Worm (Caenorhabditis elegans) whole organism, L3 larva: ENCODE results near the gene btb-2.

Source experiments
- ZK546.5 ChIP-seq: sonication (generic microtip); optimal IDR thresholded peaks from 2 replicates; lab custom pipeline; 2017; ENCODE audit warnings: missing biosample characterization, missing genetic modification characterization
- aly-2 ChIP-seq: fragments of 150-350 bp; optimal IDR thresholded peaks from 2 replicates; lab custom pipeline; 2014; ENCODE audit warnings: missing biosample characterization, missing genetic modification characterization
- ama-1 ChIP-seq: fragments of 150-350 bp; optimal IDR thresholded peaks from 2 replicates; lab custom pipeline; 2018
- ceh-16 ChIP-seq: sonication (generic microtip); optimal IDR thresholded peaks from 2 replicates; lab custom pipeline; 2017; ENCODE audit warnings: missing biosample characterization, missing genetic modification characterization
- ceh-28 ChIP-seq: fragments of 150-350 bp; optimal IDR thresholded peaks from 2 replicates; lab custom pipeline; 2014; ENCODE audit warnings: missing biosample characterization, missing genetic modification reagents, missing genetic modification characterization
- ceh-82 ChIP-seq: fragments of 150-350 bp; optimal IDR thresholded peaks from 2 replicates; lab custom pipeline; 2014; ENCODE audit warnings: missing biosample characterization, missing genetic modification characterization
- ceh-9 ChIP-seq: sonication (generic microtip); optimal IDR thresholded peaks from 2 replicates; lab custom pipeline; 2018; ENCODE audit warnings: missing biosample characterization, missing genetic modification characterization
- daf-12 ChIP-seq: fragments of 150-350 bp; optimal IDR thresholded peaks from 2 replicates; lab custom pipeline; 2014; ENCODE audit warnings: missing biosample characterization, missing genetic modification reagents, missing genetic modification characterization
- egl-27 ChIP-seq: sonication (generic microtip); optimal IDR thresholded peaks from 4 replicates; lab custom pipeline; 2017; ENCODE audit warnings: missing biosample characterization, missing genetic modification reagents, missing genetic modification characterization
- egl-5 ChIP-seq: fragments of 150-350 bp; optimal IDR thresholded peaks from 2 replicates; lab custom pipeline; 2017; ENCODE audit warnings: missing biosample characterization, missing genetic modification reagents, missing genetic modification characterization, inconsistent platforms
- elt-1 ChIP-seq: fragments of 150-350 bp; optimal IDR thresholded peaks from 2 replicates; lab custom pipeline; 2014; ENCODE audit warnings: missing biosample characterization, missing genetic modification characterization
- elt-3 ChIP-seq, 3 experiments: fragments of 150-350 bp in 1 of 3; sonication (generic microtip) in 2 of 3; optimal IDR thresholded peaks; 2 replicates in 2 of 3; 4 replicates in 1 of 3; lab custom pipeline; 2014 to 2017; ENCODE audit warnings: missing biosample characterization in 3 of 3, missing genetic modification characterization in 3 of 3
- eor-1 ChIP-seq, 2 experiments: fragments of 150-350 bp; optimal IDR thresholded peaks; 2 replicates each; lab custom pipeline; 2014 to 2018; ENCODE audit warnings: missing biosample characterization in 2 of 2, missing genetic modification characterization in 2 of 2
- fkh-10 ChIP-seq: sonication (generic microtip); optimal IDR thresholded peaks from 2 replicates; lab custom pipeline; 2017; ENCODE audit warnings: missing biosample characterization, missing genetic modification reagents, missing genetic modification characterization
- fkh-2 ChIP-seq: fragments of 150-350 bp; optimal IDR thresholded peaks from 2 replicates; lab custom pipeline; 2014; ENCODE audit warnings: missing biosample characterization, missing genetic modification reagents, missing genetic modification characterization
- fos-1 ChIP-seq: fragments of 150-350 bp; optimal IDR thresholded peaks from 2 replicates; lab custom pipeline; 2014; ENCODE audit warnings: missing biosample characterization, missing genetic modification characterization
- hmg-11 ChIP-seq: sonication (generic microtip); optimal IDR thresholded peaks from 2 replicates; lab custom pipeline; 2016; ENCODE audit warnings: missing genetic modification characterization, missing compliant biosample characterization
- jun-1 ChIP-seq: fragments of 150-350 bp; optimal IDR thresholded peaks from 2 replicates; lab custom pipeline; 2014; ENCODE audit warnings: missing biosample characterization, missing genetic modification reagents, missing genetic modification characterization
- lin-15B ChIP-seq: fragments of 150-350 bp; optimal IDR thresholded peaks from 2 replicates; lab custom pipeline; 2014; ENCODE audit warnings: missing biosample characterization, missing genetic modification characterization
- lsy-12 ChIP-seq: sonication (generic microtip); optimal IDR thresholded peaks from 2 replicates; lab custom pipeline; 2016; ENCODE audit warnings: mild to moderate bottlenecking, missing genetic modification characterization, missing compliant biosample characterization
- mdl-1 ChIP-seq: fragments of 150-350 bp; optimal IDR thresholded peaks from 2 replicates; lab custom pipeline; 2014; ENCODE audit warnings: missing biosample characterization, missing genetic modification characterization
- mml-1 ChIP-seq: fragments of 150-350 bp; sonication (generic microtip); optimal IDR thresholded peaks from 3 replicates; lab custom pipeline; 2014; ENCODE audit warnings: missing biosample characterization, missing genetic modification characterization
- nfya-1 ChIP-seq: sonication (generic microtip); optimal IDR thresholded peaks from 2 replicates; lab custom pipeline; 2017; ENCODE audit warnings: missing genetic modification characterization, mild to moderate bottlenecking, missing compliant biosample characterization, antibody characterized with exemption, moderate library complexity; ENCODE audit not compliant: insufficient read depth
- nhr-11 ChIP-seq: fragments of 150-350 bp; optimal IDR thresholded peaks from 2 replicates; lab custom pipeline; 2014; ENCODE audit warnings: missing biosample characterization, missing genetic modification characterization
- nhr-12 ChIP-seq: fragments of 150-350 bp; optimal IDR thresholded peaks from 2 replicates; lab custom pipeline; 2014; ENCODE audit warnings: missing biosample characterization, missing genetic modification characterization
- nhr-23 ChIP-seq: fragments of 150-350 bp; optimal IDR thresholded peaks from 2 replicates; lab custom pipeline; 2014; ENCODE audit warnings: missing biosample characterization, missing genetic modification reagents, missing genetic modification characterization
- nhr-237 ChIP-seq: fragments of 150-350 bp; optimal IDR thresholded peaks from 2 replicates; lab custom pipeline; 2014; ENCODE audit warnings: missing biosample characterization, missing genetic modification characterization
- nhr-25 ChIP-seq: sonication (generic microtip); optimal IDR thresholded peaks from 2 replicates; lab custom pipeline; 2017; ENCODE audit warnings: missing biosample characterization, missing genetic modification characterization
- nhr-43 ChIP-seq: sonication (generic microtip); optimal IDR thresholded peaks from 2 replicates; lab custom pipeline; 2016; ENCODE audit warnings: mild to moderate bottlenecking, missing genetic modification characterization, missing compliant biosample characterization; ENCODE audit not compliant: poor library complexity, severe bottlenecking
- nhr-67 ChIP-seq: fragments of 150-350 bp; optimal IDR thresholded peaks from 2 replicates; lab custom pipeline; 2014; ENCODE audit warnings: missing biosample characterization, missing genetic modification characterization
- nhr-76 ChIP-seq: fragments of 150-350 bp; sonication (generic microtip); optimal IDR thresholded peaks from 5 replicates; lab custom pipeline; 2014; ENCODE audit warnings: missing biosample characterization, missing genetic modification characterization
- nhr-77 ChIP-seq: fragments of 150-350 bp; optimal IDR thresholded peaks from 2 replicates; lab custom pipeline; 2014; ENCODE audit warnings: missing biosample characterization, missing genetic modification characterization
- pha-4 ChIP-seq: fragments of 150-350 bp; optimal IDR thresholded peaks from 2 replicates; lab custom pipeline; 2014; ENCODE audit warnings: missing biosample characterization, missing genetic modification reagents, missing genetic modification characterization
- pqm-1 ChIP-seq: fragments of 150-350 bp; optimal IDR thresholded peaks from 2 replicates; lab custom pipeline; 2017; ENCODE audit warnings: missing biosample characterization, missing genetic modification characterization, inconsistent platforms
- skn-1 ChIP-seq: fragments of 150-350 bp; optimal IDR thresholded peaks from 2 replicates; lab custom pipeline; 2014; ENCODE audit warnings: missing biosample characterization, missing genetic modification characterization
- tbx-2 ChIP-seq: sonication (generic microtip); optimal IDR thresholded peaks from 2 replicates; lab custom pipeline; 2016; ENCODE audit warnings: mild to moderate bottlenecking, missing genetic modification characterization, missing compliant biosample characterization
- unc-62 ChIP-seq: fragments of 150-350 bp; sonication (generic microtip); optimal IDR thresholded peaks from 4 replicates; lab custom pipeline; 2014; ENCODE audit warnings: missing biosample characterization, missing genetic modification reagents, missing genetic modification characterization
- zag-1 ChIP-seq: fragments of 150-350 bp; optimal IDR thresholded peaks from 2 replicates; lab custom pipeline; 2014; ENCODE audit warnings: missing biosample characterization, missing genetic modification characterization
- ztf-11 ChIP-seq: fragments of 150-350 bp; optimal IDR thresholded peaks from 2 replicates; lab custom pipeline; 2014; ENCODE audit warnings: missing biosample characterization, missing genetic modification characterization
- ztf-4 ChIP-seq: fragments of 150-350 bp; optimal IDR thresholded peaks from 2 replicates; lab custom pipeline; 2014; ENCODE audit warnings: missing biosample characterization, missing genetic modification characterization

btb-2 gene

DNA sequence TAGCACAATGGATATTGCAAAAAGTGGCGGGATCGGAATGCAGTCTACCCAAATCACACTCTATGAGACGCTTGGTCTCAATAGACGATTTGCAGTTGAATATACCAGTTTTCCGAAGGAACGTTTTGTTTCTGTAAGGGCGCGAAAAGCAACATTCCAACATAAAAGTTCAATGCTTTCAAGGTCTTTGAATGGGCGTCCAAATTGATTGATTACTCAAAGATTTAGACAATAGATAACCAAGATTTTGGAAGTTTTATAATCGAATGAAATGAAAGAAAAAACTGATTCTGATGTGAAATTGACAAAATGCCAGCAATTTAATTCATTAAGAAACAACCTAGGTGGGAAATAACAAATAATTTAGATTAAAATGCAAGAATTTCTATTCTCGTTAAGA is 17.4 kb downstream of the btb-2 start:
- TF ChIP-seq elt-1 (tag; lab: Kevin White, UChicago) (peak; percentile 66), nhr-25 (peak; percentile 76), mdl-1 (tag; lab: Kevin White, UChicago) (no peak), nhr-77 (tag; lab: Kevin White, UChicago) (no peak), nhr-43 (no peak)

ce11 chrII:6422812-6423211 is 21.1 kb downstream of the btb-2 start, which contains the start of gene K03H9.3:
K03H9.3 (plus strand) TSS chrII:6423112.
- TF ChIP-seq nhr-237 (tag; lab: Kevin White, UChicago) (no peak), ceh-28 (tag; lab: Kevin White, UChicago) (no peak), daf-12 (tag; lab: Kevin White, UChicago) (no peak), zag-1 (tag; lab: Kevin White, UChicago) (no peak), nhr-23 (no peak), lin-15B (tag; lab: Kevin White, UChicago) (no peak), elt-1 (tag; lab: Kevin White, UChicago) (no peak), ztf-4 (tag; lab: Kevin White, UChicago) (no peak), nhr-67 (no peak), pqm-1 (tag; lab: Kevin White, UChicago) (no peak), fkh-10 (GFP tag; lab: Kevin White, UChicago) (no peak), pha-4 (tag; lab: Kevin White, UChicago) (no peak), ceh-9 (tag; lab: Kevin White, UChicago) (no peak), fkh-2 (tag; lab: Kevin White, UChicago) (no peak)
- TF ChIP-seq, all 47 proteins: peak for 0

DNA sequence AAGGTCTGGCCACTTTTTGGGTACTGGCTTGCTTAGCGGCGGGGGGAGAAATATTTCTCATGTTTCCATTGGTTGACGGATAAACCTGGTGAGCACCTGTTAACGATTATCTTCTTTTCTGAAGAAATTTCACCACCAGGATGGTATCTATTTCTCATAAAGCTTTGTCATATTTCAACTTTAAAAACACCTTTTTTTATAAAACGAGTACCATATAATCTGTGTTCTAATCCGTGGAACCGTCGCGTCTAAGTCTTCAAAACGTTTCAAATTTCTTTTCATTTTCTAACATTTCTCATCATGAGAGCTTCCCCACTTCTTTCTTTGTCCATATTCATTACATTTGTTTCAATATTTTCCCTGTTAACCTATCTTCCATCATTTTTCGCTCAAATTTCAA is 24.2 kb downstream of the btb-2 start, which contains the start of gene col-75:
Gene col-75 (plus strand): TSS at position 301 of the 400 bp plus-strand sequence.
- TF ChIP-seq daf-12 (tag; lab: Kevin White, UChicago), result no peak
- TF ChIP-seq tbx-2 (tag; lab: Kevin White, UChicago), result no peak
- TF ChIP-seq fos-1 (tag; lab: Kevin White, UChicago), result no peak
- no peak for TF ChIP-seq fkh-10 (GFP tag; lab: Kevin White, UChicago)
- no peak for TF ChIP-seq egl-5 (tag; lab: Kevin White, UChicago)
- TF ChIP-seq nhr-76, result no peak
- no peak for TF ChIP-seq fkh-2 (tag; lab: Kevin White, UChicago)
- TF ChIP-seq pha-4 (tag; lab: Kevin White, UChicago), result no peak
- TF ChIP-seq ama-1 (lab: Kevin White, UChicago), result no peak

- no peak for TF ChIP-seq fos-1 (tag; lab: Kevin White, UChicago)
- no peak for TF ChIP-seq eor-1 (tag; optimal IDR thresholded peaks at IDR 0.05; lab: Kevin White, UChicago)
- no peak for TF ChIP-seq hmg-11 (tag; lab: Kevin White, UChicago)
- TF ChIP-seq nhr-23, result no peak
- TF ChIP-seq nhr-11 (tag; lab: Kevin White, UChicago), result no peak
- no peak for TF ChIP-seq elt-3 (tag; optimal IDR thresholded peaks at IDR 0.05; lab: Kevin White, UChicago)
- no peak for TF ChIP-seq ztf-11
- TF ChIP-seq nfya-1, result no peak
- TF ChIP-seq nhr-77 (tag; lab: Kevin White, UChicago), result no peak
- no peak for TF ChIP-seq ceh-16 (tag; lab: Kevin White, UChicago)
- TF ChIP-seq nhr-237 (tag; lab: Kevin White, UChicago), result no peak
- no peak for TF ChIP-seq aly-2 (tag; lab: Kevin White, UChicago)
- TF ChIP-seq egl-27 (tag; lab: Kevin White, UChicago), result no peak
- TF ChIP-seq elt-1 (tag; lab: Kevin White, UChicago), result no peak
- no peak for TF ChIP-seq mml-1
- no peak for TF ChIP-seq unc-62 (GFP tag; lab: Kevin White, UChicago)
- TF ChIP-seq ceh-82 (tag; lab: Kevin White, UChicago), result no peak
Observed at ce11 chrII:6436845-6437244, 35.1 kb downstream of the btb-2 start.

DNA sequence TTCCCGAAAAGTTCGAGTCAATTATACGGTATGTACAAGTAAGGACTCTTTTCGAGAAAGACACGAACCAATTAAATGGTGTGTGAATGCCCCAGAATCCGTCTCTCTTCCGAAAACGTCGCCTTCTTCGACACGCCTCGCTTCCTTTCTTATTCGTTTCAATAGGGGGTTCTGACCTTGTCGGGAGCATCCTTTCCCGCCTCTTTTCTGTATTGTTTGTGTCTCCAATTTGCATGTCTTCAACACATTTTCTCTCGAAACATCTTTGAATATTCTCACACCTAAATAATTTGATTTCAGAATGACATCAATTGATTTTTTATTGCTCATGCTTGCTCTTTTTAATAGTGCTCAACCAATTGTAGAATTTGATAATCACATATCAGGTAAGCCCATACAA is 39.4 kb downstream of the btb-2 start, which contains the start of gene cutl-16:
Gene cutl-16 (plus strand): TSS at position 301 of the 400 bp plus-strand sequence.
- TF ChIP-seq mml-1, result no peak
- TF ChIP-seq egl-5 (tag; lab: Kevin White, UChicago), result no peak
- no peak for TF ChIP-seq nhr-12 (tag; lab: Kevin White, UChicago)
- no peak for TF ChIP-seq lsy-12 (tag; lab: Kevin White, UChicago)
- TF ChIP-seq ceh-28 (tag; lab: Kevin White, UChicago), result no peak
- TF ChIP-seq ztf-4 (tag; lab: Kevin White, UChicago), result no peak
- no peak for TF ChIP-seq elt-3 (tag; optimal IDR thresholded peaks at IDR 0.05; lab: Kevin White, UChicago)
- TF ChIP-seq skn-1, result no peak
- TF ChIP-seq nhr-237 (tag; lab: Kevin White, UChicago), result no peak
- no peak for TF ChIP-seq nhr-77 (tag; lab: Kevin White, UChicago)
- TF ChIP-seq mdl-1 (tag; lab: Kevin White, UChicago), result no peak
- TF ChIP-seq fos-1 (tag; lab: Kevin White, UChicago), result no peak
- no peak for TF ChIP-seq nhr-67
- no peak for TF ChIP-seq jun-1 (tag; lab: Kevin White, UChicago)
- no peak for TF ChIP-seq ama-1 (lab: Kevin White, UChicago)
- TF ChIP-seq aly-2 (tag; lab: Kevin White, UChicago), result no peak
- no peak for TF ChIP-seq ZK546.5 (tag; lab: Kevin White, UChicago)
- TF ChIP-seq daf-12 (tag; lab: Kevin White, UChicago), result no peak
